Worm (Caenorhabditis elegans): Measurements from ENCODE around the gene jnk-1.

DNA sequence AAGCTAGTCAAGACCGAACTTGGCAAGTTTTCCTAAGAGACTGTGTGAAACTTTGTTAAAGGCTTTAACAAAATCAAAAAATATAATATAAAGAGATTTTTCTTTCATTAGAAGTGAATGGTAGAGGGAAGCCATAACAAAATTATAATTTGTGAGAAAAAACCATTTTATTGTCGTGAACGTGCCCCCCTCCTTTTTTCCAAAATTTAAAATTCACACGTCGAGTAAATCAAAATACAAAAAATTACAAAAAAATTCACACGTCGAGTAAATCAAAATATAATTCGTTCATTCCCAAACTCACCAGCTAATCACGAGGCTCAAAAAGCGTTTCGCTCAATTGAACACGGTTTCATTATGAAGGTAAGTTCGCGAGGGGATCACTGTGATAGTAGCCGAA, 52.1 kb downstream of the jnk-1 start, which contains the start of gene C25A8.2:
- TF ChIP-seq klf-2 (GFP tag; conservative IDR thresholded peaks at IDR 0.05) (no peak), ref-1 (GFP tag; conservative IDR thresholded peaks at IDR 0.05) (no peak), flt-1 (GFP tag; IDR thresholded peaks at IDR 0.05) (no peak), ztf-29 (GFP tag; IDR thresholded peaks at IDR 0.05) (no peak), ztf-23 (GFP tag; IDR thresholded peaks at IDR 0.05) (no peak), cog-1 (tag; optimal IDR thresholded peaks at IDR 0.05) (no peak)
